Worm (Caenorhabditis elegans) whole organism, L4/young adult: Measurements from ENCODE around the gene ZK84.2.

Source experiments
- dao-5 ChIP-seq: sonication (generic microtip); optimal IDR thresholded peaks from 2 replicates; lab custom pipeline; 2016; ENCODE audit warnings: missing genotype, missing genetic modification characterization, moderate library complexity, missing compliant biosample characterization
- him-1 ChIP-seq: sonication (generic microtip); optimal IDR thresholded peaks from 2 replicates; lab custom pipeline; 2016; ENCODE audit warnings: missing genotype, missing genetic modification reagents, missing genetic modification characterization, missing compliant biosample characterization

- no peak for TF ChIP-seq him-1 (tag; lab: Kevin White, UChicago)
- TF ChIP-seq dao-5, result no peak
Observed at ce11 chrII:5964962-5965361, 49.2 kb upstream of the ZK84.2 start.
